Fruit fly (Drosophila melanogaster): ENCODE data around the gene mbc.

Gene mbc

DNA sequence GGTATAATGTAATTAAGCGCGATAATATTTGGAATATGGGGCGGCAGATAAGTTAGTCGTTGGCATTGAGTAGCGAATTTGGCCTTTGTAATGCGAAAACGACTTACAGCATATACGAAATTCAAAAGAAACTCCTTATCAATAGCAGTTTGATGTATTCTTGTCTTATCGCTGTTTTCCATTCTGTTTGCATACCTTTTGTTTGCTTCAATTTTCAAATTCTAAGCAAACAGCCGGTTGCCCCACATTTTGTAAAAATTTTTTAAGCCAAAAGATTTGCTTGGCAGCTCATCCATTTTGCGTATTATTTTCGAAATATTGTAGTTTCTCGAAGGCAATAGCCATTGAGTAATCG is 1.8 kb downstream of the mbc start:
- peak; percentile 47 for TF ChIP-seq cic (GFP tag; optimal IDR thresholded peaks at IDR 0.05)
- no peak for TF ChIP-seq bab1 (GFP tag; optimal IDR thresholded peaks at IDR 0.05)

DNA sequence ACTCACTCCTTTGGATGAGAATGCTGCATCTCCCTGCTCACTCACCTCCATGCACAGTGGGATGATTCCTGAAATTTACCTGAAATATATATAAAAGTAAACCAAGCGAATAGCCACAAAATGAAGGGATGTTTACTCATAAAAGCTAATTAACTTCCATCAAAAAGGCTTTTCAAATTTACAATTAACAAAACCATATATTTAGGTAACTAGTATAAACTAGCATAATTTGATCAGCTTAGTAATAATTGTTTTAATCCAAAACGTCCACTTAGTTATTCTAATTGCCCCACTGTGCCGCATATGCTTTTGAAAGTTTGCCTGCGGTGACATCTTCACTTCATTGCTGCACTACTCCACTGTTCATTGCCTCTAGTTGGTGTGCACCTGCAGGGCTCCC is 2.4 kb downstream of the mbc start:
- TF ChIP-seq CG11617 (GFP tag; optimal IDR thresholded peaks at IDR 0.05) (no peak), CG12768 (GFP tag; optimal IDR thresholded peaks at IDR 0.05) (no peak), CG7101 (tag; optimal IDR thresholded peaks at IDR 0.05) (peak; percentile 6), tj (GFP tag; optimal IDR thresholded peaks at IDR 0.05) (no peak), bab1 (GFP tag; optimal IDR thresholded peaks at IDR 0.05) (no peak), kay (GFP tag; ENCODE audit: borderline replicate concordance) (no peak), pad (GFP tag; optimal IDR thresholded peaks at IDR 0.05) (no peak), Hr96 (GFP tag; optimal IDR thresholded peaks at IDR 0.05) (no peak)

DNA sequence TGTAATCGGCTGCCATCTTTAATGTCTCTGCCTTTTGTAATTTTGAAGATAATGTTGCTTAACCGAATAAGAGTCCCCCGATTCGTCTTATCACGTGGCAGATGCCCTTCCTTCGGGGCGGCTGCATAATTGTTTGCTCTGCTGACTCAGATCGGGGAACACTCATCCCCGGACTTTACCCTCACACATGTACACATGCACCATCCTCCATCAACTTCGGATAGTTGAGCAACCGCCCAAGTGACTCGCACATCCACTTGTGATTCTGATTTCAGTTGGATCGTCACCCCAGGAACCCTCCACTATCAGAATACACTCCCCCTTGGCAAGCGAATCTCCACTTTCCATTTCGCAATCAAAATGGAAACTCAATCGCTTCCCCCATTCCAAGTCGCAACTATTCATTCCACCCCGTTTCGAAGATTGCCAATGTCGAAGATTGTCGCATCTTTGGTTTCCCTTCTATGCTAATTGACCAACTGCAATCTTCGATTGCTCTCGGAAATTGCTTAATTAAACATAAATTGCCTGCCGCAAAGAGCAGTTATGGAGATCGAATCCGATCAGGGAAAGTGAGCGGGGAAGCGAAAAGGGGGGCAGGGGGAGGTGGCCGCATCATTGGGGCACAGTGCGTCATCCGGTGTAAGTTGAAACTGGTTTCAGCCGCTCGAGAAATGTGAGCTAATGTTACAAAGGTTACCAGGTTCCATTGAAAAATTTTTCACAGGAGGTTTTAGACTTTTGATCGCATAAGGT is 3.5 kb downstream of the mbc start:
- TF ChIP-seq CG12768 (GFP tag; optimal IDR thresholded peaks at IDR 0.05) (no peak), CG7101 (tag; optimal IDR thresholded peaks at IDR 0.05) (no peak), tj (GFP tag; optimal IDR thresholded peaks at IDR 0.05) (no peak), CG14711 (tag; optimal IDR thresholded peaks at IDR 0.05) (no peak), ovo (GFP tag; optimal IDR thresholded peaks at IDR 0.05) (no peak), CG7045 (GFP tag; optimal IDR thresholded peaks at IDR 0.05) (no peak), bab1 (GFP tag; optimal IDR thresholded peaks at IDR 0.05) (no peak), toe (GFP tag; optimal IDR thresholded peaks at IDR 0.05) (no peak), Mnt (GFP tag; optimal IDR thresholded peaks at IDR 0.05) (no peak), CG11617 (GFP tag; optimal IDR thresholded peaks at IDR 0.05) (no peak)

DNA sequence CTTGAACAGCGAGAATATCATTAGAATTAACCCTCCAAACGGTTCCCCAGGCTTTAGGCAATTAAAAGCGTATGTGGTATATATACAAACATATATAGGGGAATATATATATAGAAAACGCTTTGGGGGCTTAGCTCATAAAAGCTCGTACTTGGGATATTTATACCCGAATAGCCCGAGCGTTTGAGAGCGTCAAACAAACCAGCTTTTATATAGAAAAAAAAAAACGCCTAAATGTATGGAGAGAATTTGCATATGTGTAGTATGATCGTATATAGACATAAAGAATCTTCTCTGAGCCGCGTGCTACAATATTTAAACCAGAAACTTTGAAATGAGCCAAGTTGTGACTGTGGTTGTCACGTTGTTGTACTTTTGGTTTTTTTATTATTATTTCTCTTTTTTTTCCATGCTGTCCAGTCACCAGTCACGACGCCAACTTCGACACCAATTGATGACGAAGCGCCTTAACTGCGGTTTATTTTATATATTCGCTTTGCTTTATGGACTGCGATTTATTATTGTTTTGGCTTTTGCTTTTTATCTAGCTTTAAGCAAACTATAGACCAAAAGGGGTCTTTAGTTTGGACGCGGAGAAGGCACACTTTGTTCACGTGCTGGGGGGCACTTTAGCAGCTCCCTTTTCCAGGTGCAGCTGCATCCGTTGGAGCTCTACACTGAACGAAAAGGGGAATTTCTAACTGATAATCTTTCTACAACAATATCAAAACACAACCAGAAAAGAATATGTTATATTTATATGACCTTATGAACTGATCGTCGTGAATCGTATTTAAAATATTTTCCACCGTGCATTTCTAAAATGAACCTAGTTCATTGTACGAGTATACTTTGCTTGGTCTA is 5.4 kb downstream of the mbc start:
- TF ChIP-seq cnc (optimal IDR thresholded peaks at IDR 0.05) (no peak), CG5204 (GFP tag; optimal IDR thresholded peaks at IDR 0.05) (no peak), pad (GFP tag; optimal IDR thresholded peaks at IDR 0.05) (peak; percentile 46), CG33017 (tag; optimal IDR thresholded peaks at IDR 0.05) (no peak), Hr96 (GFP tag; optimal IDR thresholded peaks at IDR 0.05) (no peak), CG7101 (tag; optimal IDR thresholded peaks at IDR 0.05) (no peak), CG11617 (GFP tag; optimal IDR thresholded peaks at IDR 0.05) (no peak), kay (GFP tag; ENCODE audit: borderline replicate concordance) (peak; percentile 22), CG14711 (tag; optimal IDR thresholded peaks at IDR 0.05) (no peak), tj (GFP tag; optimal IDR thresholded peaks at IDR 0.05) (peak; percentile 77), Mnt (GFP tag; optimal IDR thresholded peaks at IDR 0.05) (no peak), bab1 (GFP tag; optimal IDR thresholded peaks at IDR 0.05) (no peak), toe (GFP tag; optimal IDR thresholded peaks at IDR 0.05) (no peak), cic (GFP tag; optimal IDR thresholded peaks at IDR 0.05) (no peak), Crg-1 (GFP tag; optimal IDR thresholded peaks at IDR 0.05) (no peak), CG12768 (GFP tag; optimal IDR thresholded peaks at IDR 0.05) (no peak), ovo (GFP tag; optimal IDR thresholded peaks at IDR 0.05) (no peak), Clk (GFP tag; optimal IDR thresholded peaks at IDR 0.05) (no peak), CG7045 (GFP tag; optimal IDR thresholded peaks at IDR 0.05) (no peak), CG1620 (GFP tag; optimal IDR thresholded peaks at IDR 0.05) (no peak)

DNA sequence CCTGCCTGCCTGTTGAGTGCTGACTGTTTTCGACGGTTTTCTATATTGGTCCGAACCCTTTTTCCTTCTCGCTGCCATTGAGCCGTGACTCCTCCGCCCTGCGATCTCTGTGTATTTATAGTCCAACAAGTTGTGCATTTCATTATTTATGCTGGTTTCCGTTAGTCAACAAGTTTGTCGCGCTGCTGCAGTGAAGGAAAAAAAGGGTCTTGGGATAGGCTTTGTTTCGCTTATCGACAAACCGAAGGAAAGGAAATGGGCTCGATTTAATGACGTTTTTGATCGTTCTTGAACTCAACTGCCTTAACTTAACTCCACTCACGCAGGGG is 6.0 kb downstream of the mbc start:
- no peak for TF ChIP-seq CG5204 (GFP tag; optimal IDR thresholded peaks at IDR 0.05)
- TF ChIP-seq Crg-1 (GFP tag; optimal IDR thresholded peaks at IDR 0.05): no peak
- no peak for TF ChIP-seq cnc (optimal IDR thresholded peaks at IDR 0.05)
- TF ChIP-seq toe (GFP tag; optimal IDR thresholded peaks at IDR 0.05): no peak
- TF ChIP-seq CG11617 (GFP tag; optimal IDR thresholded peaks at IDR 0.05): no peak
- no peak for TF ChIP-seq CG7101 (tag; optimal IDR thresholded peaks at IDR 0.05)
- TF ChIP-seq tj (GFP tag; optimal IDR thresholded peaks at IDR 0.05): no peak
- no peak for TF ChIP-seq CG7045 (GFP tag; optimal IDR thresholded peaks at IDR 0.05)
- TF ChIP-seq kay (GFP tag; ENCODE audit: borderline replicate concordance): peak; percentile 20

DNA sequence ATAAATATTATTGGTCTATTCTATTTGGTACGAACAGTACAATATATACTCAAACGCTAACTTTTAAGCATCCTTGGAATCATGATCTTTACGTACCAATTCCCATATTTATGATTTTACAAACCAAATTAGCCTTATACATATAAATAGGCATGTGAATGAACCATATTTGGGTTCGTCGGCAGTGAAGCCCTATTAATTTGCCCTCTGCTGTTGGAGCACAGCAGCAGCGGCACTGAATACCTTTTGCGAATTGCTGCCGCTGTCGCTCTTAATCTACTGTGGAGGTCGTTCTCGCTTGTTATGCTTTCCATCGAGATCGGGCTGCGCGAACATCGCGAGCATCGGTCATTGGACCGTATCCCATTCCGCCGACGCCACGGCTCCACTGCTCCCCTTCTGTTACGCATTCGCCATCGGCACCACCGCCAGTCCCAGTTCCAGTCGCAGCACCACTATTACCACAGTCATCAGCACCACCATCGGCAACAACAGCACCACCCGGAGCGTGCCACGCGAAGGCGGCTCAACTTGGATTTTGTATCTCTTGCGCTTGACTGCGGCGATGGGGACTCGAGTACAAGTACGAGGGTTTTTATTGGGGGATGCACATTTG is 6.9 kb downstream of the mbc start:
- no peak for TF ChIP-seq ovo (GFP tag; optimal IDR thresholded peaks at IDR 0.05)
- TF ChIP-seq Mnt (GFP tag; optimal IDR thresholded peaks at IDR 0.05): no peak
- no peak for TF ChIP-seq kay (GFP tag; ENCODE audit: borderline replicate concordance)
- no peak for TF ChIP-seq CG7101 (tag; optimal IDR thresholded peaks at IDR 0.05)
- TF ChIP-seq CG11617 (GFP tag; optimal IDR thresholded peaks at IDR 0.05): no peak
- TF ChIP-seq Clk (GFP tag; optimal IDR thresholded peaks at IDR 0.05): no peak
- no peak for TF ChIP-seq tj (GFP tag; optimal IDR thresholded peaks at IDR 0.05)
- TF ChIP-seq pad (GFP tag; optimal IDR thresholded peaks at IDR 0.05): no peak
- no peak for TF ChIP-seq CG14711 (tag; optimal IDR thresholded peaks at IDR 0.05)
- no peak for TF ChIP-seq toe (GFP tag; optimal IDR thresholded peaks at IDR 0.05)
- no peak for TF ChIP-seq CG1620 (GFP tag; optimal IDR thresholded peaks at IDR 0.05)
- TF ChIP-seq Crg-1 (GFP tag; optimal IDR thresholded peaks at IDR 0.05): no peak
- no peak for TF ChIP-seq Hr96 (GFP tag; optimal IDR thresholded peaks at IDR 0.05)
- no peak for TF ChIP-seq CG12768 (GFP tag; optimal IDR thresholded peaks at IDR 0.05)
- no peak for TF ChIP-seq cnc (optimal IDR thresholded peaks at IDR 0.05)
- TF ChIP-seq bab1 (GFP tag; optimal IDR thresholded peaks at IDR 0.05): no peak
- TF ChIP-seq cic (GFP tag; optimal IDR thresholded peaks at IDR 0.05): no peak
- TF ChIP-seq CG5204 (GFP tag; optimal IDR thresholded peaks at IDR 0.05): no peak
